Worm (Caenorhabditis elegans) whole organism, L4/young adult: Measurements from ENCODE around the gene pepm-1.

Experiments used
- W03F9.2 ChIP-seq: fragments of 150-350 bp; optimal IDR thresholded peaks from 2 replicates; lab custom pipeline; 2014; ENCODE audit warnings: missing biosample characterization, missing genetic modification characterization
- dao-5 ChIP-seq: sonication (generic microtip); optimal IDR thresholded peaks from 2 replicates; lab custom pipeline; 2016; ENCODE audit warnings: missing genotype, missing genetic modification characterization, moderate library complexity, missing compliant biosample characterization
- him-1 ChIP-seq: sonication (generic microtip); optimal IDR thresholded peaks from 2 replicates; lab custom pipeline; 2016; ENCODE audit warnings: missing genotype, missing genetic modification reagents, missing genetic modification characterization, missing compliant biosample characterization

DNA sequence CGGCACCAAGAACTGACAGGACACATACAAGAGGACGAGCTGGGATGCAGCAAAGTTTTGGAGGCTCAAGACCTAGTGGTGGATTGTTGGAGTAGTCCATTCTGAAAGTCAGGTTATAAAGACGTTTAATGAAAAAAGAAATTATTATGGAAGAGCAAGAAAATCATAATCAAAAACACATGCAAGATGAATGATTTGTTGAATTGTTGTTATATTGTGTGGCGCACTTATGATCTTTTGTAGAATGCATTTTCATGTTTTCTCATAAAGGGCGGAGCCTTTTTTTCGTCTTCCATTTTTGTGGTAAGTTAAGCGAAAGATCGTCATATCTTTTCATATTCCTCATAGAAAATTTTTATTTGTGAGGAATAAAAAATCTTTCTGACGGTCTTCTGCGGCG lies 12.4 kb upstream of the pepm-1 start, which contains the start of gene F47B8.2:
- TF ChIP-seq dao-5 (tag; lab: Kevin White, UChicago): no peak
- no peak for TF ChIP-seq him-1 (tag; lab: Kevin White, UChicago)
- TF ChIP-seq W03F9.2 (tag; lab: Kevin White, UChicago): no peak
